Worm (Caenorhabditis elegans): ENCODE data around the gene F18E9.8.
"Not testable (repeated sequence)": the region's sequence is repeated elsewhere in the genome, so short reads cannot be mapped to it uniquely, and the experiment has no call there.

The F18E9.8 gene

DNA sequence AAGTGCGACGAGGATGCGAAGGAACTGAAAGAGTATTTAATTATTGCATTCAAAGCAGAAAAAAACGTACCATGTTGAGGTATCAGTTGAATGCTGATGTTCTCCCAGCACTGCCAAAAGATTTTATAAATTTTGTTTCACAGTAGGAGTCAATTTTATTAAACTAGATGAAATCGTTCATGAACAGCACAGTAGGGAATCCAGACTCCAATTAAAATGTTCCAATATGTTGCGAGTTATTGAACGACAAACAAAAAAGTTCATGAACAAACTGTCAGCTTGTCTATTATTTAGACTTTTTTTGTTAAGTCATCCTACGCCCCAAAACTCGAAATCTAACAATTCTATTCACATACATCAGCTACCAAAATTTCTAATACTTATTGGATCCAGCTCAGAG, 46.3 kb downstream of the F18E9.8 start, which contains the start of gene nspc-1:
Gene nspc-1 (minus strand): TSS at position 101 of the 400 bp plus-strand sequence.
- not testable (repeated sequence) for TF ChIP-seq aly-2 (tag; optimal IDR thresholded peaks at IDR 0.05); sdz-12 (GFP tag; optimal IDR thresholded peaks at IDR 0.05); daf-12 (tag; optimal IDR thresholded peaks at IDR 0.05)

- TF ChIP-seq nhr-111 (GFP tag; optimal IDR thresholded peaks at IDR 0.05) (no peak), set-16 (GFP tag; IDR thresholded peaks at IDR 0.05) (no peak), ceh-28 (tag; optimal IDR thresholded peaks at IDR 0.05) (no peak), pha-4 (GFP tag; IDR thresholded peaks at IDR 0.05) (no peak), pha-4 (tag; optimal IDR thresholded peaks at IDR 0.05) (no peak), ama-1 (optimal IDR thresholded peaks at IDR 0.05) (no peak), ceh-62 (tag; optimal IDR thresholded peaks at IDR 0.05) (no peak), R02D3.7 (tag; optimal IDR thresholded peaks at IDR 0.05) (no peak), aly-2 (tag; optimal IDR thresholded peaks at IDR 0.05) (no peak), egl-43 (GFP tag; IDR thresholded peaks at IDR 0.05) (no peak), attf-4 (tag; optimal IDR thresholded peaks at IDR 0.05) (no peak), jun-1 (tag; optimal IDR thresholded peaks at IDR 0.05) (no peak), ztf-11 (tag; optimal IDR thresholded peaks at IDR 0.05) (no peak), gei-8 (GFP tag; optimal IDR thresholded peaks at IDR 0.05) (no peak), mep-1 (tag; optimal IDR thresholded peaks at IDR 0.05) (no peak), mdt-29 (GFP tag; IDR thresholded peaks at IDR 0.05) (no peak), zfp-2 (tag; optimal IDR thresholded peaks at IDR 0.05) (no peak), ces-1 (GFP tag; optimal IDR thresholded peaks at IDR 0.05) (no peak), hmg-1.1 (GFP tag; IDR thresholded peaks at IDR 0.05) (no peak), lin-29 (GFP tag; IDR thresholded peaks at IDR 0.05) (no peak), snpc-1.2 (GFP tag; IDR thresholded peaks at IDR 0.05) (no peak)
These were observed 53.4 kb downstream of the F18E9.8 start, which contains the start of gene flp-5 for ce11 chrX:8527950-8528349. Gene flp-5, plus strand, starts transcription at chrX:8528250.
